Fruit fly (Drosophila melanogaster) whole organism, embryonic: ENCODE data around the gene CG3529.

Experiments used
- Aef1 ChIP-seq: fragments of 200-800 bp; sonication (Bioruptor generic); IDR thresholded peaks from 3 replicates; pipeline ENCODE4 v1.3.6; 2022; ENCODE audit warnings: missing biosample characterization, missing genetic modification characterization
- B-H1 ChIP-seq: fragments of 200-800 bp; sonication (Bioruptor generic); IDR thresholded peaks from 3 replicates; pipeline ENCODE4 v1.3.6; 2022; ENCODE audit warnings: missing biosample characterization, missing genetic modification characterization
- CG10274 ChIP-seq: fragments of 200-800 bp; sonication (Bioruptor generic); optimal IDR thresholded peaks from 3 replicates; lab custom pipeline; 2017; ENCODE audit warnings: missing biosample characterization, mild to moderate bottlenecking, missing genetic modification characterization
- CG11695 ChIP-seq: fragments of 200-800 bp; sonication (Bioruptor generic); IDR thresholded peaks from 3 replicates; pipeline ENCODE4 v1.3.6; 2022; ENCODE audit warnings: missing biosample characterization, missing genetic modification characterization
- CG12219 ChIP-seq: fragments of 200-800 bp; sonication (Bioruptor generic); optimal IDR thresholded peaks from 3 replicates; lab custom pipeline; 2018; ENCODE audit warnings: missing biosample characterization, mild to moderate bottlenecking, missing genetic modification characterization
- CG12744 ChIP-seq: fragments of 200-800 bp; sonication (Bioruptor generic); optimal IDR thresholded peaks from 2 replicates; lab custom pipeline; 2016; ENCODE audit warnings: missing biosample characterization, missing genetic modification characterization
- CG13287 ChIP-seq: fragments of 200-800 bp; sonication (Bioruptor generic); IDR thresholded peaks from 2 replicates; pipeline ENCODE4 v1.3.6; 2022; ENCODE audit warnings: missing biosample characterization, missing genetic modification characterization; ENCODE audit not compliant: partially characterized antibody
- CG14860 ChIP-seq: fragments of 200-800 bp; sonication (Bioruptor generic); IDR thresholded peaks from 3 replicates; pipeline ENCODE4 v1.3.6; 2022; ENCODE audit warnings: missing biosample characterization, missing genetic modification characterization; ENCODE audit not compliant: partially characterized antibody
- CG15601 ChIP-seq: fragments of 200-800 bp; sonication (Bioruptor generic); optimal IDR thresholded peaks from 3 replicates; lab custom pipeline; 2019; ENCODE audit warnings: missing biosample characterization, mild to moderate bottlenecking, missing genetic modification characterization, moderate library complexity
- CG2712 ChIP-seq: fragments of 200-800 bp; optimal IDR thresholded peaks from 3 replicates; lab custom pipeline; 2019; ENCODE audit warnings: missing biosample characterization, mild to moderate bottlenecking, missing genetic modification characterization, moderate library complexity
- CG31365 ChIP-seq: fragments of 200-800 bp; sonication (Bioruptor generic); optimal IDR thresholded peaks from 2 replicates; lab custom pipeline; 2018; ENCODE audit warnings: missing biosample characterization, mild to moderate bottlenecking, missing genetic modification characterization
- CG34224 ChIP-seq: fragments of 200-800 bp; sonication (Bioruptor generic); IDR thresholded peaks from 3 replicates; pipeline ENCODE4 v1.3.6; 2022; ENCODE audit warnings: missing biosample characterization, missing genetic modification characterization; ENCODE audit not compliant: partially characterized antibody
- CG3838 ChIP-seq: fragments of 200-800 bp; sonication (Bioruptor generic); optimal IDR thresholded peaks from 3 replicates; lab custom pipeline; 2016; ENCODE audit warnings: missing biosample characterization, missing genetic modification characterization
- CG5245 ChIP-seq: fragments of 200-800 bp; sonication (Bioruptor generic); optimal IDR thresholded peaks from 3 replicates; lab custom pipeline; 2016; ENCODE audit warnings: missing biosample characterization, missing genetic modification characterization
- CG6813 ChIP-seq: fragments of 200-800 bp; sonication (Bioruptor generic); optimal IDR thresholded peaks from 2 replicates; lab custom pipeline; 2017; ENCODE audit warnings: missing biosample characterization, missing genetic modification characterization, mild to moderate bottlenecking, moderate library complexity, missing genetic modification reagents
- CG7987 ChIP-seq: fragments of 200-800 bp; sonication (Bioruptor generic); optimal IDR thresholded peaks from 2 replicates; lab custom pipeline; 2018; ENCODE audit warnings: missing biosample characterization, mild to moderate bottlenecking, missing genetic modification characterization, moderate library complexity
- CG8290 ChIP-seq, 3 experiments: fragments of 200-800 bp; sonication (Bioruptor generic); optimal IDR thresholded peaks; 2 replicates each; lab custom pipeline; 2016 to 2019; ENCODE audit warnings: missing biosample characterization in 3 of 3, missing genetic modification characterization in 3 of 3, mild to moderate bottlenecking in 2 of 3, moderate library complexity in 1 of 3
- CG8765 ChIP-seq: fragments of 200-800 bp; sonication (Bioruptor generic); IDR thresholded peaks from 2 replicates; pipeline ENCODE4 v1.3.6; 2022; ENCODE audit warnings: missing biosample characterization, missing genetic modification characterization
- CG9215 ChIP-seq: fragments of 200-800 bp; sonication (Bioruptor generic); IDR thresholded peaks from 2 replicates; pipeline ENCODE4 v1.3.6; 2022; ENCODE audit warnings: missing biosample characterization, missing genetic modification characterization
- CG9437 ChIP-seq: fragments of 200-800 bp; sonication (Bioruptor generic); optimal IDR thresholded peaks from 2 replicates; lab custom pipeline; 2018; ENCODE audit warnings: missing biosample characterization, mild to moderate bottlenecking, missing genetic modification characterization
- CG9609 ChIP-seq: fragments of 200-800 bp; sonication (Bioruptor generic); optimal IDR thresholded peaks from 3 replicates; lab custom pipeline; 2016; ENCODE audit warnings: missing biosample characterization, missing genetic modification characterization
- CG9797 ChIP-seq: fragments of 200-800 bp; sonication (Bioruptor generic); optimal IDR thresholded peaks from 3 replicates; lab custom pipeline; 2018; ENCODE audit warnings: missing biosample characterization, mild to moderate bottlenecking, missing genetic modification characterization
- Camta ChIP-seq: fragments of 200-800 bp; sonication (Bioruptor generic); optimal IDR thresholded peaks from 2 replicates; lab custom pipeline; 2016; ENCODE audit warnings: missing biosample characterization, missing genetic modification characterization
- Doc3 ChIP-seq: fragments of 200-800 bp; sonication (Bioruptor generic); IDR thresholded peaks from 3 replicates; pipeline ENCODE4 v1.3.6; 2022; ENCODE audit warnings: missing biosample characterization, missing genetic modification characterization; ENCODE audit not compliant: partially characterized antibody
- Ets97D ChIP-seq: fragments of 200-800 bp; sonication (Bioruptor generic); optimal IDR thresholded peaks from 3 replicates; lab custom pipeline; 2016; ENCODE audit warnings: missing biosample characterization, missing genetic modification characterization
- GATAe ChIP-seq: fragments of 200-800 bp; sonication (Bioruptor generic); conservative IDR thresholded peaks from 2 replicates; pipeline ENCODE4 v1.3.6; 2022; ENCODE audit warnings: missing biosample characterization, missing genetic modification characterization
- Lhr ChIP-seq: fragments of 200-800 bp; sonication (Bioruptor generic); optimal IDR thresholded peaks from 3 replicates; lab custom pipeline; 2017; ENCODE audit warnings: mild to moderate bottlenecking, missing biosample characterization, missing genetic modification reagents, missing genetic modification characterization
- Max ChIP-seq: fragments of 200-800 bp; sonication (Bioruptor generic); optimal IDR thresholded peaks from 2 replicates; lab custom pipeline; 2016; ENCODE audit warnings: missing biosample characterization, mild to moderate bottlenecking, missing genetic modification characterization
- Myb ChIP-seq: fragments of 200-800 bp; sonication (Bioruptor generic); optimal IDR thresholded peaks from 2 replicates; lab custom pipeline; 2016; ENCODE audit warnings: missing biosample characterization, missing genetic modification characterization
- Sin3A ChIP-seq: fragments of >200 bp; optimal IDR thresholded peaks from 2 replicates; lab custom pipeline; 2018
- Sox100B ChIP-seq: fragments of 200-800 bp; sonication (Bioruptor generic); optimal IDR thresholded peaks from 3 replicates; lab custom pipeline; 2018; ENCODE audit warnings: missing biosample characterization, mild to moderate bottlenecking, missing genetic modification characterization
- bab2 ChIP-seq: fragments of 200-800 bp; sonication (Bioruptor generic); optimal IDR thresholded peaks from 2 replicates; lab custom pipeline; 2016; ENCODE audit warnings: missing biosample characterization, missing genetic modification characterization
- chm ChIP-seq: fragments of 200-800 bp; sonication (Bioruptor generic); IDR thresholded peaks from 2 replicates; pipeline ENCODE4 v1.3.6; 2022; ENCODE audit warnings: missing biosample characterization, missing genetic modification characterization
- crp ChIP-seq, 2 experiments: fragments of 200-800 bp; sonication (Bioruptor generic); optimal IDR thresholded peaks; 2 replicates in 1 of 2; 3 replicates in 1 of 2; lab custom pipeline; 2017; ENCODE audit warnings: missing biosample characterization in 2 of 2, missing genetic modification characterization in 2 of 2, mild to moderate bottlenecking in 1 of 2, moderate library complexity in 1 of 2
- emc ChIP-seq: fragments of 200-800 bp; sonication (Bioruptor generic); optimal IDR thresholded peaks from 2 replicates; lab custom pipeline; 2016; ENCODE audit warnings: missing biosample characterization, missing genetic modification characterization
- fd64A ChIP-seq: fragments of 200-800 bp; sonication (Bioruptor generic); optimal IDR thresholded peaks from 3 replicates; lab custom pipeline; 2018; ENCODE audit warnings: missing biosample characterization, mild to moderate bottlenecking, missing genetic modification characterization
- hb ChIP-seq: fragments of 200-800 bp; sonication (Bioruptor generic); IDR thresholded peaks from 3 replicates; pipeline ENCODE4 v1.3.6; 2022; ENCODE audit warnings: missing biosample characterization, missing genetic modification characterization; ENCODE audit not compliant: partially characterized antibody
- lilli ChIP-seq: fragments of 200-800 bp; sonication (Bioruptor generic); optimal IDR thresholded peaks from 3 replicates; lab custom pipeline; 2016; ENCODE audit warnings: missing biosample characterization, missing genetic modification characterization
- luna ChIP-seq: fragments of 200-800 bp; sonication (Bioruptor generic); optimal IDR thresholded peaks from 2 replicates; lab custom pipeline; 2016; ENCODE audit warnings: missing biosample characterization, missing genetic modification characterization
- nau ChIP-seq: fragments of 200-800 bp; sonication (Bioruptor generic); optimal IDR thresholded peaks from 3 replicates; lab custom pipeline; 2017; ENCODE audit warnings: missing biosample characterization, mild to moderate bottlenecking, missing genetic modification characterization, missing genetic modification reagents
- pum ChIP-seq: fragments of 200-800 bp; sonication (Bioruptor generic); optimal IDR thresholded peaks from 2 replicates; lab custom pipeline; 2016; ENCODE audit warnings: missing biosample characterization, missing genetic modification characterization
- row ChIP-seq: fragments of 200-800 bp; sonication (Bioruptor generic); IDR thresholded peaks from 3 replicates; pipeline ENCODE4 v1.3.6; 2022; ENCODE audit warnings: missing biosample characterization, missing genetic modification characterization
- scrt ChIP-seq: fragments of 200-800 bp; sonication (Bioruptor generic); optimal IDR thresholded peaks from 2 replicates; lab custom pipeline; 2018; ENCODE audit warnings: missing biosample characterization, mild to moderate bottlenecking, missing genetic modification characterization, moderate library complexity
- slbo ChIP-seq: fragments of 200-800 bp; sonication (Bioruptor generic); IDR thresholded peaks from 2 replicates; pipeline ENCODE4 v1.3.6; 2022; ENCODE audit warnings: missing biosample characterization, missing genetic modification characterization
- sna ChIP-seq: fragments of 200-800 bp; sonication (Bioruptor generic); IDR thresholded peaks from 2 replicates; pipeline ENCODE4 v1.3.6; 2022; ENCODE audit warnings: missing biosample characterization, missing genetic modification characterization; ENCODE audit not compliant: partially characterized antibody
- so ChIP-seq: fragments of 200-800 bp; sonication (Bioruptor generic); IDR thresholded peaks from 3 replicates; pipeline ENCODE4 v1.3.6; 2022; ENCODE audit warnings: missing biosample characterization, missing genetic modification characterization
- ssp ChIP-seq: fragments of 200-800 bp; sonication (Bioruptor generic); IDR thresholded peaks from 2 replicates; pipeline ENCODE4 v1.3.6; 2022; ENCODE audit warnings: missing biosample characterization, missing genetic modification characterization
- sug ChIP-seq: fragments of 200-800 bp; optimal IDR thresholded peaks from 2 replicates; lab custom pipeline; 2019; ENCODE audit warnings: missing biosample characterization, mild to moderate bottlenecking, missing genetic modification characterization, moderate library complexity
- tin ChIP-seq: fragments of 200-800 bp; sonication (Bioruptor generic); optimal IDR thresholded peaks from 3 replicates; lab custom pipeline; 2016; ENCODE audit warnings: missing biosample characterization, missing genetic modification characterization

The CG3529 gene

dm6 chr3L:9462247-9462769 is 15.6 kb downstream of the CG3529 start (continued):
- TF ChIP-seq crp (GFP tag; optimal IDR thresholded peaks at IDR 0.05; lab: Kevin White, UChicago): peak in 1 of 2 experiments; percentile 21
- peak; percentile 55; the same call in 1 of the 3 replicates for TF ChIP-seq so (GFP tag; lab: Robert Waterston, UW)
- TF ChIP-seq CG6813 (GFP tag; lab: Kevin White, UChicago): peak; percentile 92
- TF ChIP-seq chm (GFP tag; lab: Robert Waterston, UW): peak; percentile 60
- TF ChIP-seq ssp (GFP tag; lab: Robert Waterston, UW): 0 out of 2 replicates have a peak, but pooled peaks have one; percentile 6
- peak; percentile 70 for TF ChIP-seq slbo (GFP tag; lab: Robert Waterston, UW)
- peak; percentile 4 for TF ChIP-seq CG9797 (GFP tag; lab: Kevin White, UChicago)
- TF ChIP-seq CG12744 (GFP tag; lab: Kevin White, UChicago): peak; percentile 77
- peak; percentile 84 for TF ChIP-seq CG11695
- TF ChIP-seq Sox100B (GFP tag; lab: Kevin White, UChicago): peak; percentile 94
- TF ChIP-seq Myb: peak; percentile 4
- TF ChIP-seq row (GFP tag; lab: Robert Waterston, UW): peak; percentile 96
- peak; percentile 11; the same call in 1 of the 2 replicates for TF ChIP-seq CG8765 (GFP tag; lab: Robert Waterston, UW)
- TF ChIP-seq CG8290 (GFP tag; optimal IDR thresholded peaks at IDR 0.05; lab: Kevin White, UChicago): peak; percentile 75
- TF ChIP-seq CG8290 (tag; optimal IDR thresholded peaks at IDR 0.05; lab: Kevin White, UChicago): peak; percentile 54 to 77
- no peak; the same call in 1 of the 3 replicates for TF ChIP-seq Aef1 (GFP tag; lab: Robert Waterston, UW)
- peak; percentile 51 for TF ChIP-seq CG10274
- peak; percentile 24 for TF ChIP-seq CG3838 (GFP tag; lab: Kevin White, UChicago)
- no peak for TF ChIP-seq Sin3A (lab: Kevin White, UChicago)
- TF ChIP-seq Max (GFP tag; lab: Kevin White, UChicago): peak; percentile 90
- peak; percentile 54 for TF ChIP-seq CG31365 (tag; lab: Kevin White, UChicago)
- TF ChIP-seq CG34224 (GFP tag; lab: Robert Waterston, UW): no peak
- TF ChIP-seq emc (GFP tag; lab: Kevin White, UChicago): no peak
- TF ChIP-seq sna (GFP tag; lab: Robert Waterston, UW): peak; percentile 58; the same call in 1 of the 2 replicates
- peak; percentile 90 for TF ChIP-seq scrt (GFP tag; lab: Kevin White, UChicago)
- TF ChIP-seq Doc3 (GFP tag; lab: Robert Waterston, UW): no peak; the same call in 2 of the 3 replicates
- TF ChIP-seq CG2712 (tag; lab: Kevin White, UChicago): peak; percentile 96
- peak; percentile 63 for TF ChIP-seq bab2 (GFP tag; lab: Kevin White, UChicago)
- TF ChIP-seq Ets97D (GFP tag; lab: Kevin White, UChicago): peak; percentile 45
- TF ChIP-seq Camta (GFP tag; lab: Kevin White, UChicago): peak; percentile 75
- TF ChIP-seq nau (GFP tag; lab: Kevin White, UChicago): peak; percentile 89
- TF ChIP-seq luna (GFP tag; lab: Kevin White, UChicago): peak; percentile 36
- TF ChIP-seq GATAe (GFP tag; lab: Robert Waterston, UW): no peak
- peak; percentile 48 for TF ChIP-seq CG5245
- TF ChIP-seq CG15601 (tag; lab: Kevin White, UChicago): peak; percentile 89
- no peak for TF ChIP-seq CG14860 (GFP tag; lab: Robert Waterston, UW)
- TF ChIP-seq lilli: peak; percentile 81
- TF ChIP-seq fd64A (GFP tag; lab: Kevin White, UChicago): peak; percentile 62
- no peak for TF ChIP-seq hb (GFP tag; lab: Robert Waterston, UW)
- TF ChIP-seq CG9609 (GFP tag; lab: Kevin White, UChicago): peak; percentile 42
- peak; percentile 16; the same call in 1 of the 2 replicates for TF ChIP-seq CG13287
- TF ChIP-seq CG9437 (GFP tag; lab: Kevin White, UChicago): peak; percentile 85
- peak; percentile 74 for TF ChIP-seq sug (tag; lab: Kevin White, UChicago)
- TF ChIP-seq Lhr (GFP tag; lab: Kevin White, UChicago): peak; percentile 75
- peak; percentile 72 for TF ChIP-seq pum (GFP tag; lab: Kevin White, UChicago)
- TF ChIP-seq CG12219 (GFP tag; lab: Kevin White, UChicago): peak; percentile 89
- peak; percentile 75 for TF ChIP-seq B-H1 (GFP tag; lab: Robert Waterston, UW)
- peak; percentile 52; the same call in 1 of the 2 replicates for TF ChIP-seq CG9215 (GFP tag; lab: Robert Waterston, UW)
- TF ChIP-seq tin: peak; percentile 86
- peak; percentile 20 for TF ChIP-seq CG7987 (GFP tag; lab: Kevin White, UChicago)
